Worm (Caenorhabditis elegans) whole organism, mixed stage, embryonic: Measurements from ENCODE around the gene C18G1.1.

Source experiments
- M03D4.4 ChIP-seq: sonication (generic microtip); optimal IDR thresholded peaks from 2 replicates; lab custom pipeline; 2017; ENCODE audit warnings: mild to moderate bottlenecking, missing genetic modification characterization, missing compliant biosample characterization
- bed-3 ChIP-seq: fragments of 200-800 bp; sonication (Bioruptor generic); optimal IDR thresholded peaks from 3 replicates; lab custom pipeline; 2018; ENCODE audit warnings: mild to moderate bottlenecking, missing genetic modification characterization, moderate library complexity, missing compliant biosample characterization
- blmp-1 ChIP-seq: fragments of 150-350 bp; optimal IDR thresholded peaks from 2 replicates; lab custom pipeline; 2014; ENCODE audit warnings: missing biosample characterization, missing genetic modification characterization
- ceh-39 ChIP-seq: fragments of 150-350 bp; optimal IDR thresholded peaks from 2 replicates; lab custom pipeline; 2014; ENCODE audit warnings: missing biosample characterization, missing genetic modification characterization
- ceh-43 ChIP-seq: fragments of 200-800 bp; sonication (Bioruptor generic); optimal IDR thresholded peaks from 2 replicates; lab custom pipeline; 2018; ENCODE audit warnings: mild to moderate bottlenecking, missing genetic modification characterization, moderate library complexity, missing compliant biosample characterization
- ceh-83 ChIP-seq: fragments of 200-800 bp; sonication (Bioruptor generic); optimal IDR thresholded peaks from 2 replicates; lab custom pipeline; 2018; ENCODE audit warnings: mild to moderate bottlenecking, missing genetic modification characterization, missing compliant biosample characterization
- ces-1 ChIP-seq: fragments of 150-350 bp; optimal IDR thresholded peaks from 2 replicates; lab custom pipeline; 2014; ENCODE audit warnings: missing biosample characterization, missing genetic modification reagents, missing genetic modification characterization
- drap-1 ChIP-seq: fragments of 200-800 bp; sonication (Bioruptor generic); optimal IDR thresholded peaks from 3 replicates; lab custom pipeline; 2018; ENCODE audit warnings: mild to moderate bottlenecking, missing genetic modification characterization, missing compliant biosample characterization
- elt-1 ChIP-seq: sonication (generic microtip); optimal IDR thresholded peaks from 2 replicates; lab custom pipeline; 2017; ENCODE audit warnings: missing genetic modification characterization, mild to moderate bottlenecking, missing compliant biosample characterization, antibody characterized with exemption, moderate library complexity, borderline replicate concordance; ENCODE audit not compliant: insufficient read depth
- elt-3 ChIP-seq: fragments of 150-350 bp; optimal IDR thresholded peaks from 2 replicates; lab custom pipeline; 2014; ENCODE audit warnings: missing biosample characterization, missing genetic modification characterization
- flh-1 ChIP-seq: fragments of 200-800 bp; sonication (Bioruptor generic); optimal IDR thresholded peaks from 2 replicates; lab custom pipeline; 2018; ENCODE audit warnings: mild to moderate bottlenecking, missing genetic modification characterization, moderate library complexity, missing compliant biosample characterization
- ham-2 ChIP-seq: fragments of 200-800 bp; sonication (Bioruptor generic); optimal IDR thresholded peaks from 2 replicates; lab custom pipeline; 2018; ENCODE audit warnings: mild to moderate bottlenecking, missing genetic modification characterization, missing compliant biosample characterization
- hlh-1 ChIP-seq: fragments of 150-350 bp; optimal IDR thresholded peaks from 2 replicates; lab custom pipeline; 2014; ENCODE audit warnings: missing biosample characterization, missing genetic modification reagents, missing genetic modification characterization
- lin-13 ChIP-seq: fragments of 150-350 bp; optimal IDR thresholded peaks from 2 replicates; lab custom pipeline; 2014; ENCODE audit warnings: missing biosample characterization, missing genetic modification characterization
- lin-32 ChIP-seq: fragments of 200-800 bp; sonication (Bioruptor generic); optimal IDR thresholded peaks from 2 replicates; lab custom pipeline; 2018; ENCODE audit warnings: mild to moderate bottlenecking, missing genetic modification characterization, missing compliant biosample characterization
- lsy-2 ChIP-seq: fragments of 150-350 bp; optimal IDR thresholded peaks from 2 replicates; lab custom pipeline; 2014; ENCODE audit warnings: missing biosample characterization, missing genetic modification characterization
- mab-5 ChIP-seq: fragments of 150-350 bp; optimal IDR thresholded peaks from 2 replicates; lab custom pipeline; 2014; ENCODE audit warnings: missing biosample characterization, missing genetic modification characterization
- mep-1 ChIP-seq: fragments of 150-350 bp; optimal IDR thresholded peaks from 2 replicates; lab custom pipeline; 2017; ENCODE audit warnings: missing biosample characterization, missing genetic modification reagents, missing genetic modification characterization, inconsistent platforms
- mls-2 ChIP-seq: sonication (generic microtip); optimal IDR thresholded peaks from 2 replicates; lab custom pipeline; 2016; ENCODE audit warnings: mild to moderate bottlenecking, missing genetic modification characterization, moderate library complexity, missing compliant biosample characterization
- nhr-12 ChIP-seq: fragments of 150-350 bp; optimal IDR thresholded peaks from 2 replicates; lab custom pipeline; 2014; ENCODE audit warnings: missing biosample characterization, missing genetic modification characterization
- nhr-2 ChIP-seq: fragments of 150-350 bp; optimal IDR thresholded peaks from 2 replicates; lab custom pipeline; 2014; ENCODE audit warnings: missing biosample characterization, missing genetic modification characterization
- nhr-237 ChIP-seq: fragments of 150-350 bp; optimal IDR thresholded peaks from 2 replicates; lab custom pipeline; 2014; ENCODE audit warnings: missing biosample characterization, missing genetic modification characterization
- nhr-28 ChIP-seq: fragments of 150-350 bp; optimal IDR thresholded peaks from 2 replicates; lab custom pipeline; 2014; ENCODE audit warnings: missing biosample characterization, missing genetic modification characterization
- nhr-76 ChIP-seq: sonication (generic microtip); optimal IDR thresholded peaks from 2 replicates; lab custom pipeline; 2017; ENCODE audit warnings: missing biosample characterization, missing genetic modification characterization
- pha-4 ChIP-seq: fragments of 150-350 bp; optimal IDR thresholded peaks from 2 replicates; lab custom pipeline; 2018; ENCODE audit warnings: missing biosample characterization, missing genetic modification reagents, missing genetic modification characterization
- sem-2 ChIP-seq: fragments of 200-800 bp; sonication (Bioruptor generic); optimal IDR thresholded peaks from 2 replicates; lab custom pipeline; 2018; ENCODE audit warnings: mild to moderate bottlenecking, missing genetic modification characterization, missing compliant biosample characterization
- snpc-4 ChIP-seq: fragments of 150-350 bp; optimal IDR thresholded peaks from 2 replicates; lab custom pipeline; 2014; ENCODE audit warnings: missing biosample characterization, missing genetic modification characterization
- sptf-1 ChIP-seq: sonication (generic microtip); optimal IDR thresholded peaks from 2 replicates; lab custom pipeline; 2017; ENCODE audit warnings: mild to moderate bottlenecking, missing genetic modification characterization, moderate library complexity, missing compliant biosample characterization
- tbx-8 ChIP-seq: fragments of 200-800 bp; sonication (Bioruptor generic); optimal IDR thresholded peaks from 2 replicates; lab custom pipeline; 2018; ENCODE audit warnings: mild to moderate bottlenecking, missing genetic modification characterization, moderate library complexity, missing compliant biosample characterization
- unc-120 ChIP-seq: sonication (generic microtip); optimal IDR thresholded peaks from 2 replicates; lab custom pipeline; 2017; ENCODE audit warnings: missing genetic modification characterization, missing compliant biosample characterization; ENCODE audit not compliant: poor library complexity, severe bottlenecking
- unc-39 ChIP-seq: fragments of 150-350 bp; optimal IDR thresholded peaks from 2 replicates; lab custom pipeline; 2014; ENCODE audit warnings: missing biosample characterization, missing genetic modification characterization
- unc-62 ChIP-seq: fragments of 150-350 bp; optimal IDR thresholded peaks from 2 replicates; lab custom pipeline; 2014; ENCODE audit warnings: missing biosample characterization, missing genetic modification reagents, missing genetic modification characterization
- zip-8 ChIP-seq: fragments of 150-350 bp; optimal IDR thresholded peaks from 2 replicates; lab custom pipeline; 2014; ENCODE audit warnings: missing biosample characterization, missing genetic modification characterization
- ztf-11 ChIP-seq: fragments of 150-350 bp; optimal IDR thresholded peaks from 2 replicates; lab custom pipeline; 2014; ENCODE audit warnings: missing biosample characterization, missing genetic modification characterization

C18G1.1 gene

DNA sequence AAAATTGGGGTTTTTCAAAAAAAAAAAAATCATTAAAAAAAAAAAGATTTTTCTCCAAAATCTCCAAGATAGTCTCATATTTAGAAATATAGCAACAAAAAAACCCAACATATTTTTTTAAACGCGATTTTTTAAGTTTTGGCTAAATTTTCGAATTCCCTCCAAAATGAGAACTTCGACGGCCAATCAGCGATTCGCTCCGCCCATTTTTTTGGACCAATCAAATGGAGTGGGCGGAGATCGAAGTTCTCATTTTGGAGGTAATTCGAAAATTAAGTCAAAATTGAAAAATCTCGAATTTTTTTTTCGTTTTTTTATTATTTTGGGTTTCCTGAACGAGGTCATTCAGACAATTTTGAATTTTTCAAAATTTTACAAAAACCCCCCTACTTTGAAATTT, 36.1 kb downstream of the C18G1.1 start:
- TF ChIP-seq ham-2 (GFP tag; lab: Kevin White, UChicago) (no peak), nhr-12 (tag; lab: Kevin White, UChicago) (no peak), bed-3 (GFP tag; lab: Kevin White, UChicago) (no peak), drap-1 (GFP tag; lab: Kevin White, UChicago) (no peak), ceh-43 (GFP tag; lab: Kevin White, UChicago) (no peak), sem-2 (GFP tag; lab: Kevin White, UChicago) (no peak), flh-1 (GFP tag; lab: Kevin White, UChicago) (no peak), nhr-76 (tag; lab: Kevin White, UChicago) (no peak), snpc-4 (tag; lab: Kevin White, UChicago) (no peak)

ce11 chrV:4818563-4818962, 40.8 kb downstream of the C18G1.1 start, which contains the start of gene ccep-97:
Gene ccep-97 (minus strand): TSS chrV:4818663.
- TF ChIP-seq nhr-237, result no peak

DNA sequence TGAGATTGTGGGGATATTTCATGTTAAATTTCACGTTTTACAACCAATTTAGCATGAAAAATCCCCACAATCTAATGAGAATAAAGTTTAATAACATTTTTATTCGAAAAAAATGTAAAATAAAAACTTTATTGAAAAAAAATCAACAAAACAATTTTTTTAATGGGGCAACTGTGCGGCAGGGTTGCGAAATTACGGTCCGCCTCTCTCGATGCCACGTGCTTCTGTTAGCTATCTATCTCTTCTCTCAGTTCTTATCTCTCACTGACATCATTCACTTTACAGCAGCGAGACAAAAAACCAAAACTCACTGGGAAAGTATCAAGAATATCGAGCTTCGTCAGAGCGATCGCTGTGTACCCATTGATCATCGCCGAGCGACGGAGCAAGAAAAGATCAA, 42.8 kb downstream of the C18G1.1 start:
- TF ChIP-seq ceh-39 (tag; lab: Kevin White, UChicago) (no peak), ceh-83 (GFP tag; lab: Kevin White, UChicago) (no peak), sem-2 (GFP tag; lab: Kevin White, UChicago) (no peak), lin-32 (GFP tag; lab: Kevin White, UChicago) (no peak), ztf-11 (tag; lab: Kevin White, UChicago) (no peak), ceh-43 (GFP tag; lab: Kevin White, UChicago) (no peak), lsy-2 (tag; lab: Kevin White, UChicago) (no peak), ces-1 (GFP tag; lab: Kevin White, UChicago) (no peak), zip-8 (tag; lab: Kevin White, UChicago) (no peak), elt-1 (tag; lab: Kevin White, UChicago) (no peak), mep-1 (tag; lab: Kevin White, UChicago) (no peak), snpc-4 (tag; lab: Kevin White, UChicago) (no peak), pha-4 (tag; lab: Kevin White, UChicago) (no peak), ham-2 (GFP tag; lab: Kevin White, UChicago) (no peak), M03D4.4 (no peak), bed-3 (GFP tag; lab: Kevin White, UChicago) (no peak), unc-39 (no peak), unc-62 (GFP tag; lab: Kevin White, UChicago) (no peak)
- TF ChIP-seq, all 35 proteins: peak for 0

DNA sequence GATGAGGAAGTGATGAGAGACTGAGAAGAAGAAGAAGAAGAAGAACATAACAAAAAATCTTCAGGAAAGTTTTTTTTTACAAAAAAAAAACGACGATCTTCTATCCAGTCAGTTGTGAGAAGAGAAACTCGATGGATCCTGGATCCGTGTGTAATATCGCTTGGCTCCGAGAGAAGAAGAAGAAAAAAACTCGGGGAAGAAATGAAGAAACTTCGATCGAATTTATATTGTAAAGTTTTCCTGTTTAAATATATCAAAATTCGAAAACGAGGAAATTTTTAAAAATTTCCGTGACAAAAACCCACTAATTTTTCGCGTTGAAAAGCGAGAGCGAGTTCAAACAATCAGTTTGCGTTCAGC, 45.5 kb downstream of the C18G1.1 start, which contains the start of gene adss-1:
adss-1 (minus strand) TSS at position 101 of the 360 bp plus-strand sequence.
- no peak for TF ChIP-seq drap-1 (GFP tag; lab: Kevin White, UChicago)
- TF ChIP-seq, all 35 proteins: peak for 0

ce11 chrV:4823683-4824391, 46.1 kb downstream of the C18G1.1 start:
- TF ChIP-seq unc-62 (GFP tag; lab: Kevin White, UChicago), result no peak

ce11 chrV:4826710-4827380, 49.1 kb downstream of the C18G1.1 start, which contains the start of the genes hsp-6 and C37H5.5:
Gene hsp-6 (minus strand): TSS chrV:4826760.
Gene C37H5.5 (plus strand): TSS chrV:4827360.
- TF ChIP-seq hlh-1 (tag; lab: Kevin White, UChicago) (peak; percentile 67), elt-1 (tag; lab: Kevin White, UChicago) (no peak), lin-32 (GFP tag; lab: Kevin White, UChicago) (no peak), zip-8 (tag; lab: Kevin White, UChicago) (no peak), sem-2 (GFP tag; lab: Kevin White, UChicago) (no peak), mls-2 (tag; lab: Kevin White, UChicago) (no peak), lin-13 (tag; lab: Kevin White, UChicago) (peak; percentile 83), nhr-28 (tag; lab: Kevin White, UChicago) (no peak), unc-39 (no peak), M03D4.4 (peak; percentile 4), bed-3 (GFP tag; lab: Kevin White, UChicago) (no peak), ceh-39 (tag; lab: Kevin White, UChicago) (no peak), lsy-2 (tag; lab: Kevin White, UChicago) (peak; percentile 88), flh-1 (GFP tag; lab: Kevin White, UChicago) (no peak), unc-62 (GFP tag; lab: Kevin White, UChicago) (peak; percentile 19), tbx-8 (GFP tag; lab: Kevin White, UChicago) (no peak), blmp-1 (tag; lab: Kevin White, UChicago) (no peak), drap-1 (GFP tag; lab: Kevin White, UChicago) (peak; percentile 10), mab-5 (tag; lab: Kevin White, UChicago) (no peak), ceh-43 (GFP tag; lab: Kevin White, UChicago) (no peak), unc-120 (tag; lab: Kevin White, UChicago) (peak; percentile 49), ham-2 (GFP tag; lab: Kevin White, UChicago) (no peak), ces-1 (GFP tag; lab: Kevin White, UChicago) (peak; percentile 65), nhr-237 (peak; percentile 79), nhr-12 (tag; lab: Kevin White, UChicago) (no peak), nhr-76 (tag; lab: Kevin White, UChicago) (no peak), sptf-1 (tag; lab: Kevin White, UChicago) (peak; percentile 58), pha-4 (tag; lab: Kevin White, UChicago) (peak; percentile 24), ceh-83 (GFP tag; lab: Kevin White, UChicago) (no peak), nhr-2 (tag; lab: Kevin White, UChicago) (peak; percentile 22), elt-3 (no peak)
